Fruit fly (Drosophila melanogaster) whole organism, wandering third instar larva: ENCODE results near the gene CG10646.

ENCODE experiments used
- Dif ChIP-seq: fragments of 200-275, 200-300 bp; sonication (Bioruptor generic); optimal IDR thresholded peaks from 2 replicates; lab custom pipeline; 2018; ENCODE audit warnings: missing biosample characterization, missing genetic modification characterization; ENCODE audit not compliant: partially characterized antibody
- HLH106 ChIP-seq: fragments of 200-800 bp; optimal IDR thresholded peaks from 3 replicates; lab custom pipeline; 2019; ENCODE audit warnings: missing biosample characterization, mild to moderate bottlenecking, missing genetic modification characterization, moderate library complexity
- Hr83 ChIP-seq: fragments of 200-300 bp; sonication (Bioruptor generic); optimal IDR thresholded peaks from 2 replicates; lab custom pipeline; 2016; ENCODE audit warnings: missing biosample characterization, mild to moderate bottlenecking, missing genetic modification characterization, moderate library complexity; ENCODE audit not compliant: poor library complexity, severe bottlenecking
- Sp1 ChIP-seq: fragments of 200-800 bp; sonication (Bioruptor generic); optimal IDR thresholded peaks from 3 replicates; lab custom pipeline; 2019; ENCODE audit warnings: missing biosample characterization, mild to moderate bottlenecking, missing genetic modification characterization, moderate library complexity
- Vsx2 ChIP-seq: fragments of 200-300, 225-300 bp; sonication (Bioruptor generic); optimal IDR thresholded peaks from 2 replicates; lab custom pipeline; 2018; ENCODE audit warnings: missing biosample characterization, missing genetic modification characterization; ENCODE audit not compliant: partially characterized antibody
- br ChIP-seq: fragments of 200-800 bp; sonication (Bioruptor generic); optimal IDR thresholded peaks from 2 replicates; lab custom pipeline; 2016; ENCODE audit warnings: missing biosample characterization, missing genetic modification characterization
- brk ChIP-seq: fragments of 200-800 bp; sonication (Bioruptor generic); optimal IDR thresholded peaks from 2 replicates; lab custom pipeline; 2016; ENCODE audit warnings: missing biosample characterization, mild to moderate bottlenecking, missing genetic modification characterization
- ey ChIP-seq: fragments of 200-800 bp; sonication (Bioruptor generic); optimal IDR thresholded peaks from 2 replicates; lab custom pipeline; 2016; ENCODE audit warnings: missing biosample characterization, missing genetic modification characterization
- h ChIP-seq: fragments of 200-800 bp; sonication (Bioruptor generic); optimal IDR thresholded peaks from 3 replicates; lab custom pipeline; 2016; ENCODE audit warnings: missing biosample characterization, mild to moderate bottlenecking, missing genetic modification characterization
- jim ChIP-seq: fragments of 175-275, 200-325 bp; sonication (Bioruptor generic); optimal IDR thresholded peaks from 2 replicates; lab custom pipeline; 2016; ENCODE audit warnings: missing biosample characterization, mild to moderate bottlenecking, missing genetic modification characterization
- pan ChIP-seq: fragments of >200 bp; optimal IDR thresholded peaks from 2 replicates; lab custom pipeline; 2017
- psq ChIP-seq: fragments of 200-800 bp; sonication (Bioruptor generic); optimal IDR thresholded peaks from 3 replicates; lab custom pipeline; 2017; ENCODE audit warnings: missing biosample characterization, mild to moderate bottlenecking, missing genetic modification characterization, moderate library complexity
- rgr ChIP-seq: fragments of 200-800 bp; sonication (Bioruptor generic); optimal IDR thresholded peaks from 3 replicates; lab custom pipeline; 2016; ENCODE audit warnings: missing biosample characterization, mild to moderate bottlenecking, missing genetic modification characterization
- woc ChIP-seq: sonication (Bioruptor generic); optimal IDR thresholded peaks from 2 replicates; lab custom pipeline; 2016; ENCODE audit warnings: missing biosample characterization, mild to moderate bottlenecking, missing genetic modification characterization

DNA sequence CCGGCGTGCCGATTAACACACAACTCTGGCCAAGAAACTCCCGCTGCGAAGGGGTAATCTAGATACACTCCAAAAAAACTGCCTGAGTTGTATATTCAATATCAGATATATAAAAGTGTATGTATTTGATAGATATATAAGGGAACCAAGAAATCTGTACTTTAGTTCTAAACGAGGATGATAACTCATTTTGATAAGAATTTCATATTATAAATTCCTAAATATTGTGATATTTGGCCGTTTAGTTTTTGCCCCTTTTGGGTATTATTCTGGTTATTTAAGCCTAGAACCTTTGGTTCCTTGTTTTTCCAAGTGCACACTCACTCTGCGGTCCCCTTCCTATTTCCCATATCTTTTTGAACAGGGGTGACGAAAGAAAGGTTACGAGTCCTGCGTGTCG is 50.2 kb downstream of the CG10646 start:
- TF ChIP-seq psq (GFP tag; lab: Kevin White, UChicago) (no peak), br (GFP tag; lab: Kevin White, UChicago) (no peak), Dif (no peak), woc (GFP tag; lab: Kevin White, UChicago) (no peak), Vsx2 (GFP tag; lab: Kevin White, UChicago) (no peak), Sp1 (GFP tag; lab: Kevin White, UChicago) (no peak), jim (GFP tag; lab: Kevin White, UChicago) (no peak), h (no peak), brk (no peak), rgr (GFP tag; lab: Kevin White, UChicago) (no peak), ey (GFP tag; lab: Kevin White, UChicago) (no peak), HLH106 (no peak), pan (lab: Kevin White, UChicago) (no peak), Hr83 (GFP tag; lab: Kevin White, UChicago) (no peak)
